Worm (Caenorhabditis elegans) whole organism, young adult: ENCODE results near the gene taf-3.

ENCODE experiments used
- B0019.2 ChIP-seq: fragments of 200-800 bp; sonication (Bioruptor generic); conservative IDR thresholded peaks from 2 replicates; pipeline ENCODE4 v1.3.6; 2022; ENCODE audit warnings: missing genetic modification reagents, missing genetic modification characterization, missing compliant biosample characterization
- B0261.1 ChIP-seq: sonication (generic microtip); optimal IDR thresholded peaks from 2 replicates; lab custom pipeline; 2016; ENCODE audit warnings: mild to moderate bottlenecking, missing genetic modification characterization, moderate library complexity, missing compliant biosample characterization
- B0336.3 ChIP-seq: fragments of 200-800 bp; sonication (Bioruptor generic); IDR thresholded peaks from 2 replicates; pipeline ENCODE4 v1.3.6; 2022; ENCODE audit warnings: missing genetic modification characterization, missing compliant biosample characterization
- C06A6.2 ChIP-seq: fragments of 200-800 bp; sonication (Bioruptor generic); conservative IDR thresholded peaks from 2 replicates; pipeline ENCODE4 v1.3.6; 2022; ENCODE audit warnings: missing genetic modification characterization, missing compliant biosample characterization
- D2030.7 ChIP-seq: fragments of 200-800 bp; sonication (Bioruptor generic); IDR thresholded peaks from 2 replicates; pipeline ENCODE4 v1.3.6; 2022; ENCODE audit warnings: missing genetic modification reagents, missing genetic modification characterization, missing compliant biosample characterization
- F10E7.11 ChIP-seq: sonication (generic microtip); optimal IDR thresholded peaks from 2 replicates; lab custom pipeline; 2017; ENCODE audit warnings: mild to moderate bottlenecking, missing genetic modification characterization, moderate library complexity, missing compliant biosample characterization
- F22D6.2 ChIP-seq: sonication (generic microtip); optimal IDR thresholded peaks from 2 replicates; lab custom pipeline; 2016; ENCODE audit warnings: mild to moderate bottlenecking, missing genetic modification characterization, missing compliant biosample characterization
- F23B12.7 ChIP-seq: sonication (generic microtip); optimal IDR thresholded peaks from 2 replicates; lab custom pipeline; 2017; ENCODE audit warnings: missing genetic modification characterization, mild to moderate bottlenecking, missing compliant biosample characterization, antibody characterized with exemption, moderate library complexity; ENCODE audit not compliant: insufficient read depth
- F33H1.4 ChIP-seq: fragments of 200-800 bp; sonication (Bioruptor generic); IDR thresholded peaks from 2 replicates; pipeline ENCODE4 v1.3.6; 2022; ENCODE audit warnings: missing genetic modification reagents, missing genetic modification characterization, missing compliant biosample characterization
- F55B11.4 ChIP-seq: sonication (generic microtip); optimal IDR thresholded peaks from 2 replicates; lab custom pipeline; 2016; ENCODE audit warnings: missing compliant biosample characterization, missing genetic modification characterization, borderline replicate concordance; ENCODE audit not compliant: insufficient read depth
- F57C9.4 ChIP-seq: sonication (generic microtip); optimal IDR thresholded peaks from 2 replicates; lab custom pipeline; 2017; ENCODE audit warnings: mild to moderate bottlenecking, missing genetic modification characterization, missing compliant biosample characterization
- Y56A3A.18 ChIP-seq: fragments of 200-800 bp; sonication (Bioruptor generic); IDR thresholded peaks from 2 replicates; pipeline ENCODE4 v1.3.6; 2022; ENCODE audit warnings: missing genetic modification reagents, missing genetic modification characterization, missing compliant biosample characterization
- akir-1 ChIP-seq: fragments of 200-800 bp; sonication (Bioruptor generic); optimal IDR thresholded peaks from 2 replicates; lab custom pipeline; 2018; ENCODE audit warnings: mild to moderate bottlenecking, missing genetic modification characterization, moderate library complexity, missing compliant biosample characterization
- aptf-2 ChIP-seq: fragments of 200-800 bp; sonication (Bioruptor generic); conservative IDR thresholded peaks from 2 replicates; pipeline ENCODE4 v1.3.6; 2022; ENCODE audit warnings: missing genetic modification reagents, missing genetic modification characterization, missing compliant biosample characterization
- attf-6 ChIP-seq: fragments of 200-800 bp; sonication (Bioruptor generic); IDR thresholded peaks from 2 replicates; pipeline ENCODE4 v1.3.6; 2022; ENCODE audit warnings: missing genetic modification reagents, missing genetic modification characterization, missing compliant biosample characterization
- cebp-1 ChIP-seq, 2 experiments: fragments of 200-800 bp in 1 of 2; sonication (Bioruptor generic) in 1 of 2; sonication (generic microtip) in 1 of 2; IDR thresholded peaks in 1 of 2; optimal IDR thresholded peaks in 1 of 2; 2 replicates each; pipeline versions ENCODE4 v1.3.6 to Lab custom; 2017 to 2022; ENCODE audit warnings: missing compliant biosample characterization in 2 of 2, missing genetic modification characterization in 2 of 2, mild to moderate bottlenecking in 1 of 2, missing genetic modification reagents in 1 of 2, moderate library complexity in 1 of 2
- ceh-27 ChIP-seq: fragments of 200-800 bp; sonication (Bioruptor generic); optimal IDR thresholded peaks from 2 replicates; lab custom pipeline; 2018; ENCODE audit warnings: mild to moderate bottlenecking, missing genetic modification characterization, moderate library complexity, missing compliant biosample characterization
- ceh-40 ChIP-seq: fragments of 200-800 bp; sonication (Bioruptor generic); IDR thresholded peaks from 2 replicates; pipeline ENCODE4 v1.3.6; 2022; ENCODE audit warnings: missing genetic modification characterization, missing compliant biosample characterization
- chd-7 ChIP-seq: sonication (generic microtip); optimal IDR thresholded peaks from 2 replicates; lab custom pipeline; 2016; ENCODE audit warnings: mild to moderate bottlenecking, missing genetic modification characterization, moderate library complexity, missing compliant biosample characterization
- die-1 ChIP-seq: sonication (generic microtip); optimal IDR thresholded peaks from 2 replicates; lab custom pipeline; 2016; ENCODE audit warnings: missing genotype, mild to moderate bottlenecking, missing genetic modification characterization, missing compliant biosample characterization
- egl-18 ChIP-seq: fragments of 200-800 bp; sonication (Bioruptor generic); IDR thresholded peaks from 2 replicates; pipeline ENCODE4 v1.3.6; 2022; ENCODE audit warnings: missing genetic modification reagents, missing genetic modification characterization, missing compliant biosample characterization
- egl-44 ChIP-seq: fragments of 200-800 bp; sonication (Bioruptor generic); IDR thresholded peaks from 2 replicates; pipeline ENCODE4 v1.3.6; 2022; ENCODE audit warnings: missing genetic modification reagents, missing genetic modification characterization, missing compliant biosample characterization
- fkh-3 ChIP-seq: sonication (generic microtip); optimal IDR thresholded peaks from 2 replicates; lab custom pipeline; 2016; ENCODE audit warnings: mild to moderate bottlenecking, missing genetic modification characterization, missing compliant biosample characterization
- gei-17 ChIP-seq: fragments of 200-800 bp; sonication (Bioruptor generic); optimal IDR thresholded peaks from 2 replicates; lab custom pipeline; 2018; ENCODE audit warnings: mild to moderate bottlenecking, missing genetic modification characterization, missing compliant biosample characterization
- him-1 ChIP-seq: sonication (generic microtip); optimal IDR thresholded peaks from 2 replicates; lab custom pipeline; 2016; ENCODE audit warnings: missing genotype, missing genetic modification reagents, missing genetic modification characterization, missing compliant biosample characterization
- hlh-12 ChIP-seq: sonication (generic microtip); optimal IDR thresholded peaks from 2 replicates; lab custom pipeline; 2016; ENCODE audit warnings: missing genetic modification characterization, missing compliant biosample characterization
- hmg-20 ChIP-seq: fragments of 200-800 bp; sonication (Bioruptor generic); IDR thresholded peaks from 2 replicates; pipeline ENCODE4 v1.3.6; 2022; ENCODE audit warnings: missing genetic modification reagents, missing genetic modification characterization, missing compliant biosample characterization
- let-526 ChIP-seq: fragments of 200-800 bp; sonication (Bioruptor generic); IDR thresholded peaks from 2 replicates; pipeline ENCODE4 v1.3.6; 2022; ENCODE audit warnings: missing genetic modification reagents, missing genetic modification characterization, missing compliant biosample characterization
- let-607 ChIP-seq, 2 experiments: fragments of 200-800 bp in 1 of 2; sonication (Bioruptor generic) in 1 of 2; sonication (generic microtip) in 1 of 2; optimal IDR thresholded peaks; 2 replicates each; lab custom pipeline; 2016 to 2018; ENCODE audit warnings: mild to moderate bottlenecking in 2 of 2, missing compliant biosample characterization in 2 of 2, missing genetic modification characterization in 2 of 2, moderate library complexity in 2 of 2, missing genotype in 1 of 2
- madf-10 ChIP-seq: sonication (generic microtip); optimal IDR thresholded peaks from 2 replicates; lab custom pipeline; 2016; ENCODE audit warnings: mild to moderate bottlenecking, missing genetic modification characterization, missing compliant biosample characterization
- mcd-1 ChIP-seq: fragments of 200-800 bp; sonication (Bioruptor generic); IDR thresholded peaks from 2 replicates; pipeline ENCODE4 v1.3.6; 2022; ENCODE audit warnings: missing genetic modification reagents, missing genetic modification characterization, missing compliant biosample characterization
- mel-28 ChIP-seq: sonication (generic microtip); optimal IDR thresholded peaks from 2 replicates; lab custom pipeline; 2016; ENCODE audit warnings: borderline replicate concordance, mild to moderate bottlenecking, missing genetic modification characterization, missing compliant biosample characterization
- mxl-1 ChIP-seq: sonication (generic microtip); optimal IDR thresholded peaks from 2 replicates; lab custom pipeline; 2016; ENCODE audit warnings: missing genetic modification characterization, missing compliant biosample characterization
- nhr-179 ChIP-seq: sonication (generic microtip); optimal IDR thresholded peaks from 2 replicates; lab custom pipeline; 2016; ENCODE audit warnings: mild to moderate bottlenecking, missing genetic modification characterization, missing compliant biosample characterization
- nhr-80 ChIP-seq: sonication (generic microtip); optimal IDR thresholded peaks from 2 replicates; lab custom pipeline; 2016; ENCODE audit warnings: missing genetic modification characterization, missing compliant biosample characterization
- rcor-1 ChIP-seq: fragments of 200-800 bp; sonication (Bioruptor generic); IDR thresholded peaks from 2 replicates; pipeline ENCODE4 v1.3.6; 2022; ENCODE audit warnings: missing genetic modification reagents, missing genetic modification characterization, missing compliant biosample characterization
- repo-1 ChIP-seq: sonication (generic microtip); optimal IDR thresholded peaks from 2 replicates; lab custom pipeline; 2017; ENCODE audit warnings: mild to moderate bottlenecking, missing genetic modification characterization, missing compliant biosample characterization
- snpc-4 ChIP-seq, 5 experiments: fragments of 150-350 bp in 1 of 5; sonication (generic microtip) in 4 of 5; optimal IDR thresholded peaks; 2 replicates each; lab custom pipeline; 2014 to 2018; ENCODE audit warnings: missing genetic modification characterization in 5 of 5, missing biosample characterization in 3 of 5, antibody characterized with exemption in 2 of 5, mild to moderate bottlenecking in 2 of 5, missing compliant biosample characterization in 2 of 5, missing genotype in 2 of 5, moderate library complexity in 2 of 5, missing genetic modification reagents in 1 of 5
- somi-1 ChIP-seq: fragments of 200-800 bp; sonication (Bioruptor generic); optimal IDR thresholded peaks from 2 replicates; lab custom pipeline; 2018; ENCODE audit warnings: mild to moderate bottlenecking, missing genetic modification characterization, missing compliant biosample characterization
- tbp1 ChIP-seq: fragments of 200-800 bp; sonication (Bioruptor generic); optimal IDR thresholded peaks from 2 replicates; lab custom pipeline; 2018; ENCODE audit warnings: mild to moderate bottlenecking, missing genetic modification characterization, missing compliant biosample characterization
- unc-62 ChIP-seq: fragments of 150-350 bp; optimal IDR thresholded peaks from 2 replicates; lab custom pipeline; 2014; ENCODE audit warnings: missing biosample characterization, missing genetic modification reagents, missing genetic modification characterization
- ztf-18 ChIP-seq: sonication (generic microtip); optimal IDR thresholded peaks from 2 replicates; lab custom pipeline; 2016; ENCODE audit warnings: missing genotype, mild to moderate bottlenecking, missing genetic modification characterization, missing compliant biosample characterization
- ztf-26 ChIP-seq: sonication (generic microtip); optimal IDR thresholded peaks from 2 replicates; lab custom pipeline; 2017; ENCODE audit warnings: missing genetic modification characterization, missing compliant biosample characterization

taf-3 gene

DNA sequence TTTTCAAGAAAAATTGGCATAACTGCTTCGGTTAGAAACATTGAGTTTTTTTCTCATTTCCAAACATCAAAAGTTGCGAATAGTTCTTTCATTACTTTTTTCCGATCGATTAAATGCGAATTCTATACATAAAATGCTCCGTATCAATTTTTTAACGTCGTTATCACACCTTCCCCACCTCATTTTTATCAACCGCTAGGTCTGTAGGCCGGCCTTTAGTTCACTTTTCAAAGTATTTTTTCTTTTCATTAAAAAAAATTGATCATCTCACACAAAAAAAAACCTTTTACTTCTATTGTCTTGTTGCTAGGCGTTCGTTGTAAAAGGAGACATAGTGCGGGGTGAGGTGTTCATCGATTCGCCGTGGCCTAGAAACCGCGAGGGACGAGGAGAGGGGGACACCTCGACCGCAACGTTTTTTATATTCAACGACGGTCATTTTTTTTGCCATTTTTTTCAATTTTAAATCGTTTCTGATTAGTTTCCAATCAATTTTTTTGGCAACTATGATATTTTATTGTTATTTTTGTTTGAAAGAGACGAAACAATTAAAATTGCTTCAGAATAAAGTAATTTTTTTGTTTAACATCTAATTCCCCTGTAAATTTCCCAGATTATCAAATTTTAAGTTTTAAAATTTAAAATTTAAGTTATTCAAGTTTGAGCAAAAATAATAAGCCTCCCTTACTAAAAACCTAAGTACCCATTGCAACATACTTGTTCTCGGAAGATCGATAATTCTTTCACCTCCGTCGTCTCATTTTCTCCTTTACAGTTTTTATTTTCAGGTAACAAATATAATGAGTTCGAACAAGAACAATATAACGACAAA is 43.8 kb downstream of the taf-3 start, which contains the start of gene sur-7:
Gene sur-7, plus strand, starts transcription at position 782 of the 832 bp plus-strand sequence.
- TF ChIP-seq nhr-80 (tag; lab: Kevin White, UChicago) (peak; percentile 49), B0336.3 (GFP tag; lab: Robert Waterston, UW) (no peak), mcd-1 (0 out of 2 replicates have a peak, but pooled peaks have one; percentile 20)

DNA sequence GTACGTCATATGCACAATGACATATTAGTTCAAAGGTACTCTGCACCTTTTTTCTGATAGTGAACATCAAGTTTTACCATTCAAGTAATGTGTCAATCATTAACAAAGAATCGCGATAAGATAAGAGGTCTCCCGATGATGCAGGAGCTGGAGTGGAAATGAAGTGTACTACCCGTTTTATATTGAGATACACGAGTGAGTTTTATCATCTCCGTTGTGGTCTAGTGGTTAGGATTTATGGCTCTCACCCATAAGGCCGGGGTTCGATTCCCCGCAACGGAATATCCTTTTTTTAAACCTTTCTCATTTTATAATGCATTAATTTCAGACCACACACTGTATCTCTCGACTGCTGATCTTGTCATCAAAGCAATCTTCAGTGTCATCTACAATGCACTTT is 45.7 kb downstream of the taf-3 start:
- TF ChIP-seq C06A6.2 (no peak), nhr-179 (tag; lab: Kevin White, UChicago) (no peak), rcor-1 (peak; percentile 53), die-1 (tag; lab: Kevin White, UChicago) (peak; percentile 86), cebp-1 (GFP tag; IDR thresholded peaks at IDR 0.05; lab: Robert Waterston, UW) (peak; percentile 43; the same call in 1 of the 2 replicates), cebp-1 (tag; optimal IDR thresholded peaks at IDR 0.05; lab: Kevin White, UChicago) (peak; percentile 63), B0019.2 (GFP tag; lab: Robert Waterston, UW) (no peak), hlh-12 (tag; lab: Kevin White, UChicago) (peak; percentile 66), F22D6.2 (no peak), akir-1 (peak; percentile 57), ceh-40 (0 out of 2 replicates have a peak, but pooled peaks have one; percentile 13), egl-44 (0 out of 2 replicates have a peak, but pooled peaks have one; percentile 38), F55B11.4 (no peak), tbp1 (GFP tag; lab: Kevin White, UChicago) (peak; percentile 94), mel-28 (tag; lab: Kevin White, UChicago) (no peak), mxl-1 (peak; percentile 14), hmg-20 (GFP tag; lab: Robert Waterston, UW) (no peak), D2030.7 (GFP tag; lab: Robert Waterston, UW) (peak; percentile 58; the same call in 1 of the 2 replicates), somi-1 (GFP tag; lab: Kevin White, UChicago) (peak; percentile 57), ceh-27 (GFP tag; lab: Kevin White, UChicago) (no peak), repo-1 (tag; lab: Kevin White, UChicago) (peak; percentile 76), attf-6 (peak; percentile 64; the same call in 1 of the 2 replicates), madf-10 (tag; lab: Kevin White, UChicago) (peak; percentile 74), ztf-18 (tag; lab: Kevin White, UChicago) (peak; percentile 48), chd-7 (tag; lab: Kevin White, UChicago) (peak; percentile 56), F57C9.4 (tag; lab: Kevin White, UChicago) (no peak), Y56A3A.18 (GFP tag; lab: Robert Waterston, UW) (0 out of 2 replicates have a peak, but pooled peaks have one; percentile 51), snpc-4 (GFP tag; optimal IDR thresholded peaks at IDR 0.05; lab: Kevin White, UChicago) (peak; percentile 80), snpc-4 (tag; optimal IDR thresholded peaks at IDR 0.05; lab: Kevin White, UChicago) (peak; percentile 32 to 82 (median 48)), let-607 (tag; optimal IDR thresholded peaks at IDR 0.05; lab: Kevin White, UChicago) (peak; percentile 9 to 76), B0261.1 (tag; lab: Kevin White, UChicago) (peak; percentile 92), aptf-2 (GFP tag; lab: Robert Waterston, UW) (no peak), F10E7.11 (no peak), unc-62 (GFP tag; lab: Kevin White, UChicago) (peak; percentile 69), fkh-3 (tag; lab: Kevin White, UChicago) (no peak), F33H1.4 (GFP tag; lab: Robert Waterston, UW) (no peak), ztf-26 (tag; lab: Kevin White, UChicago) (peak; percentile 30), F23B12.7 (peak; percentile 62), let-526 (GFP tag; lab: Robert Waterston, UW) (no peak), gei-17 (GFP tag; lab: Kevin White, UChicago) (peak; percentile 57), egl-18 (GFP tag; lab: Robert Waterston, UW) (no peak), him-1 (tag; lab: Kevin White, UChicago) (peak; percentile 68)
